Worm (Caenorhabditis elegans): ENCODE results near the gene mct-5.

Gene mct-5

DNA sequence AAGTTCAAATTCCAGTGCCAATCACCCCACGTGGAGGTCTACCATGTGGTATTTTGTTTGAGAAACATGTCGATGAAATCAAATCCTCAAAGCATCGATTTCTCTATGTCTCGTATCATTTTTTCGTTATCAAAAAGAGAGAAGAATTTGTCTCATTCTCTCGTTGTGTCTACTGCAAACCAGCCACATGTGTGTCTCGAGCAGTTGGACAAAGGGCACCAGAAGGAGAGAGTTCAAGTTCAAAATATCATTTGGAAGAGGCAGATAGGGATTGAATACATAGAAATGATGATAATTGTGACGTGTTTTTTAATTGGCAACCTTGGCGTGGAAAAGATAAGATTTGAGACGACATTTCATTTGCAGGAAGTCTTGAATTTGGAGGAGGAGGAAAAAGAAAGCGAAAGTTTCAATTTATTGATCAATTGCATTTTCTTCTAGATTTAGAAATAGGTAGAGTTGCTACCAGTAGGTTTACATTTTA is 39.1 kb downstream of the mct-5 start (continued):
- no peak for TF ChIP-seq nhr-6 (tag; optimal IDR thresholded peaks at IDR 0.05)
- TF ChIP-seq dve-1 (tag; optimal IDR thresholded peaks at IDR 0.05; ENCODE audit: insufficient read depth) = peak; percentile 69
- no peak for TF ChIP-seq zag-1 (tag; optimal IDR thresholded peaks at IDR 0.05)
- TF ChIP-seq arid-1 (GFP tag; conservative IDR thresholded peaks at IDR 0.05) = 0 out of 2 replicates have a peak, but pooled peaks have one; percentile 51

- no peak for TF ChIP-seq snpc-4 (tag; optimal IDR thresholded peaks at IDR 0.05)
- TF ChIP-seq mdl-1 (tag; optimal IDR thresholded peaks at IDR 0.05) = no peak
- TF ChIP-seq aha-1 (tag) = peak; percentile 3
- TF ChIP-seq T26A8.4 (GFP tag; IDR thresholded peaks at IDR 0.05) = no peak
- no peak for TF ChIP-seq spr-3 (GFP tag; optimal IDR thresholded peaks at IDR 0.05)
- no peak for TF ChIP-seq fkh-10 (GFP tag; optimal IDR thresholded peaks at IDR 0.05)
- no peak for TF ChIP-seq daf-8 (GFP tag; IDR thresholded peaks at IDR 0.05)
- TF ChIP-seq dmd-8 (GFP tag; IDR thresholded peaks at IDR 0.05) = no peak
- no peak for TF ChIP-seq ztf-11 (tag; optimal IDR thresholded peaks at IDR 0.05)
- TF ChIP-seq mes-2 (tag; optimal IDR thresholded peaks at IDR 0.05; ENCODE audit: poor library complexity, severe bottlenecking) = no peak
- TF ChIP-seq spr-1 (tag; optimal IDR thresholded peaks at IDR 0.05) = no peak
- TF ChIP-seq dve-1 (tag; optimal IDR thresholded peaks at IDR 0.05; ENCODE audit: insufficient read depth) = peak; percentile 32
- no peak for TF ChIP-seq sdz-12 (GFP tag; optimal IDR thresholded peaks at IDR 0.05)
- TF ChIP-seq ceh-32 (tag; optimal IDR thresholded peaks at IDR 0.05; ENCODE audit: poor library complexity) = no peak
- no peak for TF ChIP-seq attf-4 (tag; optimal IDR thresholded peaks at IDR 0.05)
- TF ChIP-seq saeg-2 (GFP tag; IDR thresholded peaks at IDR 0.05) = no peak
- no peak for TF ChIP-seq rbr-2 (tag; optimal IDR thresholded peaks at IDR 0.05)
- no peak for TF ChIP-seq ceh-82 (tag; optimal IDR thresholded peaks at IDR 0.05)
- no peak for TF ChIP-seq F26F4.8 (GFP tag; conservative IDR thresholded peaks at IDR 0.05)
- no peak for TF ChIP-seq vab-7 (GFP tag; IDR thresholded peaks at IDR 0.05)
- no peak for TF ChIP-seq lin-15B (tag; optimal IDR thresholded peaks at IDR 0.05)
- no peak for TF ChIP-seq pqm-1 (tag; optimal IDR thresholded peaks at IDR 0.05)
- no peak for TF ChIP-seq ZK337.2 (GFP tag; IDR thresholded peaks at IDR 0.05)
- TF ChIP-seq nhr-102 (tag; optimal IDR thresholded peaks at IDR 0.05) = no peak
- peak; percentile 24 for TF ChIP-seq nhr-25 (tag; optimal IDR thresholded peaks at IDR 0.05; ENCODE audit: borderline replicate concordance, insufficient read depth)
- no peak for TF ChIP-seq daf-19 (GFP tag; conservative IDR thresholded peaks at IDR 0.05)
- TF ChIP-seq nhr-28 (tag; optimal IDR thresholded peaks at IDR 0.05) = peak; percentile 2
- no peak for TF ChIP-seq D1046.2 (GFP tag; IDR thresholded peaks at IDR 0.05)
- TF ChIP-seq unc-39 (tag; optimal IDR thresholded peaks at IDR 0.05) = no peak
- no peak for TF ChIP-seq lsy-2 (tag; optimal IDR thresholded peaks at IDR 0.05)
- TF ChIP-seq mep-1 (tag; optimal IDR thresholded peaks at IDR 0.05) = no peak
- no peak for TF ChIP-seq madf-5 (GFP tag; IDR thresholded peaks at IDR 0.05)
- TF ChIP-seq aly-2 (tag; optimal IDR thresholded peaks at IDR 0.05) = no peak
- no peak for TF ChIP-seq lin-38 (GFP tag; IDR thresholded peaks at IDR 0.05)
- TF ChIP-seq zip-11 (GFP tag; IDR thresholded peaks at IDR 0.05) = no peak
- TF ChIP-seq madf-9 (GFP tag; conservative IDR thresholded peaks at IDR 0.05) = no peak
- no peak for TF ChIP-seq daf-16 (GFP tag; optimal IDR thresholded peaks at IDR 0.05)
- TF ChIP-seq daf-16 (tag; optimal IDR thresholded peaks at IDR 0.05) = peak; percentile 37
- no peak for TF ChIP-seq F49E8.2 (tag; optimal IDR thresholded peaks at IDR 0.05; ENCODE audit: borderline replicate concordance)
- no peak for TF ChIP-seq nhr-237 (tag; optimal IDR thresholded peaks at IDR 0.05)
- no peak for TF ChIP-seq pha-4 (GFP tag; IDR thresholded peaks at IDR 0.05)
- no peak for TF ChIP-seq pha-4 (tag; optimal IDR thresholded peaks at IDR 0.05)
- TF ChIP-seq dmd-6 (GFP tag; IDR thresholded peaks at IDR 0.05) = 0 out of 2 replicates have a peak, but pooled peaks have one; percentile 6
- TF ChIP-seq ZK546.5 (tag; optimal IDR thresholded peaks at IDR 0.05) = no peak
- peak; percentile 17 for TF ChIP-seq mxl-3 (GFP tag; optimal IDR thresholded peaks at IDR 0.05)
- peak; percentile 19 for TF ChIP-seq ama-1 (optimal IDR thresholded peaks at IDR 0.05)
Measured at ce11 chrII:7057860-7058259, 40.5 kb downstream of the mct-5 start, which contains the start of gene cth-2. cth-2 (minus strand) TSS chrII:7057960.
